Fruit fly (Drosophila melanogaster) whole organism, prepupa: ENCODE measurements around the gene mRpL15.

ENCODE experiments used
- CG10631 ChIP-seq: fragments of 200-800 bp; sonication (Bioruptor generic); optimal IDR thresholded peaks from 2 replicates; lab custom pipeline; 2016; ENCODE audit warnings: missing biosample characterization, missing genetic modification characterization
- CG10669 ChIP-seq: fragments of 200-800 bp; sonication (Bioruptor generic); optimal IDR thresholded peaks from 3 replicates; lab custom pipeline; 2018; ENCODE audit warnings: missing biosample characterization, mild to moderate bottlenecking, missing genetic modification characterization, moderate library complexity
- CG11294 ChIP-seq: fragments of 200-800 bp; sonication (Bioruptor generic); IDR thresholded peaks from 2 replicates; pipeline ENCODE4 v1.3.6; 2022; ENCODE audit warnings: missing biosample characterization, missing genetic modification characterization
- CG11902 ChIP-seq: fragments of 200-800 bp; sonication (Bioruptor generic); optimal IDR thresholded peaks from 3 replicates; lab custom pipeline; 2016; ENCODE audit warnings: missing biosample characterization, missing genetic modification characterization
- CG15336 ChIP-seq: fragments of 200-800 bp; sonication (Bioruptor generic); IDR thresholded peaks from 2 replicates; pipeline ENCODE4 v1.3.6; 2022; ENCODE audit warnings: missing biosample characterization, missing genetic modification characterization
- CG31627 ChIP-seq: fragments of 200-800 bp; sonication (Bioruptor generic); optimal IDR thresholded peaks from 3 replicates; lab custom pipeline; 2016; ENCODE audit warnings: missing biosample characterization, missing genetic modification characterization
- CG32006 ChIP-seq: fragments of 200-800 bp; sonication (Bioruptor generic); optimal IDR thresholded peaks from 3 replicates; lab custom pipeline; 2017; ENCODE audit warnings: missing biosample characterization, mild to moderate bottlenecking, missing genetic modification characterization
- CG34406 ChIP-seq: fragments of 200-800 bp; sonication (Bioruptor generic); optimal IDR thresholded peaks from 3 replicates; lab custom pipeline; 2016; ENCODE audit warnings: missing biosample characterization, missing genetic modification characterization
- CG3919 ChIP-seq: fragments of 200-800 bp; sonication (Bioruptor generic); optimal IDR thresholded peaks from 3 replicates; lab custom pipeline; 2016; ENCODE audit warnings: missing biosample characterization, missing genetic modification characterization
- CG4318 ChIP-seq: fragments of 200-800 bp; sonication (Bioruptor generic); optimal IDR thresholded peaks from 3 replicates; lab custom pipeline; 2017; ENCODE audit warnings: missing biosample characterization, mild to moderate bottlenecking, missing genetic modification characterization
- CG6163 ChIP-seq: fragments of 200-800 bp; sonication (Bioruptor generic); IDR thresholded peaks from 3 replicates; pipeline ENCODE4 v1.3.6; 2022; ENCODE audit warnings: missing biosample characterization, missing genetic modification characterization
- CG6276 ChIP-seq: fragments of 200-800 bp; sonication (Bioruptor generic); optimal IDR thresholded peaks from 2 replicates; lab custom pipeline; 2017; ENCODE audit warnings: missing biosample characterization, mild to moderate bottlenecking, missing genetic modification characterization
- CG6808 ChIP-seq: fragments of 200-800 bp; sonication (Bioruptor generic); optimal IDR thresholded peaks from 3 replicates; lab custom pipeline; 2017; ENCODE audit warnings: missing biosample characterization, missing genetic modification characterization, mild to moderate bottlenecking, moderate library complexity, missing genetic modification reagents
- CG8119 ChIP-seq: fragments of 200-800 bp; sonication (Bioruptor generic); IDR thresholded peaks from 3 replicates; pipeline ENCODE4 v1.3.6; 2022; ENCODE audit warnings: missing biosample characterization, missing genetic modification characterization
- CG8319 ChIP-seq: fragments of 200-800 bp; sonication (Bioruptor generic); optimal IDR thresholded peaks from 3 replicates; lab custom pipeline; 2016; ENCODE audit warnings: missing biosample characterization, missing genetic modification characterization
- CG8632 ChIP-seq: fragments of 200-800 bp; sonication (Bioruptor generic); optimal IDR thresholded peaks from 3 replicates; lab custom pipeline; 2016; ENCODE audit warnings: missing biosample characterization, missing genetic modification characterization
- CG9139 ChIP-seq: fragments of 200-800 bp; sonication (Bioruptor generic); optimal IDR thresholded peaks from 3 replicates; lab custom pipeline; 2017; ENCODE audit warnings: missing biosample characterization, mild to moderate bottlenecking, missing genetic modification characterization
- Eip75B ChIP-seq: fragments of 200-800 bp; sonication (Bioruptor generic); optimal IDR thresholded peaks from 3 replicates; lab custom pipeline; 2016; ENCODE audit warnings: missing biosample characterization, missing genetic modification characterization
- Eip78C ChIP-seq: fragments of 200-800 bp; sonication (Bioruptor generic); peaks from one replicate; lab custom pipeline; 2016; ENCODE audit warnings: missing biosample characterization, missing genetic modification characterization
- Eip93F ChIP-seq: fragments of 200-800 bp; sonication (Bioruptor generic); optimal IDR thresholded peaks from 2 replicates; lab custom pipeline; 2016; ENCODE audit warnings: missing biosample characterization, mild to moderate bottlenecking, missing genetic modification characterization
- Ets21C ChIP-seq: fragments of 200-800 bp; sonication (Bioruptor generic); optimal IDR thresholded peaks from 3 replicates; lab custom pipeline; 2016; ENCODE audit warnings: missing biosample characterization, missing genetic modification characterization
- Ets96B ChIP-seq: fragments of 200-800 bp; optimal IDR thresholded peaks from 2 replicates; lab custom pipeline; 2019; ENCODE audit warnings: missing biosample characterization, mild to moderate bottlenecking, missing genetic modification characterization, moderate library complexity
- Gug ChIP-seq: fragments of 200-800 bp; sonication (Bioruptor generic); IDR thresholded peaks from 2 replicates; pipeline ENCODE4 v1.3.6; 2022; ENCODE audit warnings: missing biosample characterization, missing genetic modification characterization
- Hr38 ChIP-seq: sonication (Bioruptor generic); optimal IDR thresholded peaks from 2 replicates; lab custom pipeline; 2016; ENCODE audit warnings: missing biosample characterization, missing genetic modification characterization
- Hr39 ChIP-seq: fragments of 200-800 bp; sonication (Bioruptor generic); optimal IDR thresholded peaks from 2 replicates; lab custom pipeline; 2016; ENCODE audit warnings: missing biosample characterization, missing genetic modification characterization
- Hr4 ChIP-seq: fragments of 200-800 bp; sonication (Bioruptor generic); optimal IDR thresholded peaks from 3 replicates; lab custom pipeline; 2016; ENCODE audit warnings: missing biosample characterization, missing genetic modification characterization
- Lpt ChIP-seq: fragments of 200-800 bp; sonication (Bioruptor generic); optimal IDR thresholded peaks from 3 replicates; lab custom pipeline; 2016; ENCODE audit warnings: missing biosample characterization, missing genetic modification characterization
- Met ChIP-seq: fragments of 200-800 bp; sonication (Bioruptor generic); optimal IDR thresholded peaks from 3 replicates; lab custom pipeline; 2016; ENCODE audit warnings: missing biosample characterization, missing genetic modification characterization
- OdsH ChIP-seq: fragments of 200-800 bp; sonication (Bioruptor generic); optimal IDR thresholded peaks from 3 replicates; lab custom pipeline; 2016; ENCODE audit warnings: missing biosample characterization, missing genetic modification characterization
- Smox ChIP-seq: fragments of 200-800 bp; sonication (Bioruptor generic); optimal IDR thresholded peaks from 3 replicates; lab custom pipeline; 2016; ENCODE audit warnings: missing biosample characterization, missing genetic modification characterization
- Sox102F ChIP-seq: fragments of 200-800 bp; sonication (Bioruptor generic); optimal IDR thresholded peaks from 2 replicates; lab custom pipeline; 2016; ENCODE audit warnings: missing biosample characterization, mild to moderate bottlenecking, missing genetic modification characterization
- Sox14 ChIP-seq: fragments of 200-800 bp; sonication (Bioruptor generic); optimal IDR thresholded peaks from 3 replicates; lab custom pipeline; 2016; ENCODE audit warnings: missing biosample characterization, missing genetic modification characterization
- Sox15 ChIP-seq: fragments of 200-800 bp; sonication (Bioruptor generic); optimal IDR thresholded peaks from 3 replicates; lab custom pipeline; 2016; ENCODE audit warnings: missing biosample characterization, missing genetic modification characterization
- achi ChIP-seq: fragments of 200-800 bp; sonication (Bioruptor generic); optimal IDR thresholded peaks from 3 replicates; lab custom pipeline; 2016; ENCODE audit warnings: missing biosample characterization, missing genetic modification characterization
- dac ChIP-seq: fragments of 200-800 bp; sonication (Bioruptor generic); optimal IDR thresholded peaks from 2 replicates; lab custom pipeline; 2017; ENCODE audit warnings: missing biosample characterization, mild to moderate bottlenecking, missing genetic modification characterization
- dsx ChIP-seq: fragments of 200-800 bp; optimal IDR thresholded peaks from 3 replicates; lab custom pipeline; 2019; ENCODE audit warnings: missing biosample characterization, mild to moderate bottlenecking, missing genetic modification characterization, moderate library complexity; ENCODE audit not compliant: poor library complexity, severe bottlenecking
- eg ChIP-seq: fragments of 200-800 bp; sonication (Bioruptor generic); IDR thresholded peaks from 3 replicates; pipeline ENCODE4 v1.3.6; 2022; ENCODE audit warnings: missing biosample characterization, missing genetic modification characterization
- esn ChIP-seq: fragments of 200-800 bp; sonication (Bioruptor generic); optimal IDR thresholded peaks from 2 replicates; lab custom pipeline; 2016; ENCODE audit warnings: missing biosample characterization, mild to moderate bottlenecking, missing genetic modification characterization, moderate library complexity
- fd59A ChIP-seq: fragments of 200-800 bp; sonication (Bioruptor generic); optimal IDR thresholded peaks from 2 replicates; lab custom pipeline; 2017; ENCODE audit warnings: missing biosample characterization, mild to moderate bottlenecking, missing genetic modification characterization, missing genetic modification reagents
- fkh ChIP-seq: fragments of 200-800 bp; sonication (Bioruptor generic); optimal IDR thresholded peaks from 3 replicates; lab custom pipeline; 2017; ENCODE audit warnings: missing biosample characterization, mild to moderate bottlenecking, missing genetic modification characterization, moderate library complexity
- lz ChIP-seq: fragments of 200-800 bp; sonication (Bioruptor generic); optimal IDR thresholded peaks from 3 replicates; lab custom pipeline; 2016; ENCODE audit warnings: missing biosample characterization, missing genetic modification characterization
- net ChIP-seq: fragments of 200-800 bp; sonication (Bioruptor generic); optimal IDR thresholded peaks from 3 replicates; lab custom pipeline; 2016; ENCODE audit warnings: missing biosample characterization, missing genetic modification characterization
- pdm3 ChIP-seq: fragments of 200-800 bp; sonication (Bioruptor generic); optimal IDR thresholded peaks from 3 replicates; lab custom pipeline; 2016; ENCODE audit warnings: missing biosample characterization, missing genetic modification characterization
- salr ChIP-seq, 2 experiments: fragments of 200-800 bp; sonication (Bioruptor generic); optimal IDR thresholded peaks; 3 replicates each; lab custom pipeline; 2016 to 2018; ENCODE audit warnings: missing biosample characterization in 2 of 2, missing genetic modification characterization in 2 of 2, mild to moderate bottlenecking in 1 of 2
- ss ChIP-seq, 2 experiments: fragments of 200-800 bp; sonication (Bioruptor generic); optimal IDR thresholded peaks; 2 replicates in 1 of 2; 3 replicates in 1 of 2; lab custom pipeline; 2017 to 2018; ENCODE audit warnings: mild to moderate bottlenecking in 2 of 2, missing biosample characterization in 2 of 2, missing genetic modification characterization in 2 of 2, moderate library complexity in 1 of 2
- svp ChIP-seq: fragments of 200-800 bp; sonication (Bioruptor generic); peaks from one replicate; lab custom pipeline; 2016; ENCODE audit warnings: missing biosample characterization, missing genetic modification characterization

The mRpL15 gene

dm6 chr3L:20403493-20404379, 32.3 kb downstream of the mRpL15 start (continued):
- TF ChIP-seq Lpt (GFP tag; lab: Kevin White, UChicago) = no peak
- TF ChIP-seq CG11902 = peak; percentile 67
- TF ChIP-seq fkh = no peak
- TF ChIP-seq achi (GFP tag; lab: Kevin White, UChicago) = peak; percentile 39
- peak; percentile 49 for TF ChIP-seq pdm3
- peak; percentile 59 for TF ChIP-seq CG8632 (GFP tag; lab: Kevin White, UChicago)
- peak; percentile 63 for TF ChIP-seq OdsH (GFP tag; lab: Kevin White, UChicago)
- TF ChIP-seq CG11294 (GFP tag; lab: Robert Waterston, UW) = no peak
- TF ChIP-seq Eip93F = peak; percentile 37
- TF ChIP-seq fd59A (GFP tag; lab: Kevin White, UChicago) = peak; percentile 74
- peak; percentile 30 for TF ChIP-seq CG4318
- peak; percentile 69 for TF ChIP-seq Eip75B (GFP tag; lab: Kevin White, UChicago)
- TF ChIP-seq CG32006 = peak; percentile 68
- TF ChIP-seq svp = peak; percentile 93
- no peak for TF ChIP-seq dac (GFP tag; lab: Kevin White, UChicago)
- TF ChIP-seq Eip78C (GFP tag; lab: Kevin White, UChicago) = peak; percentile 93
- TF ChIP-seq lz (GFP tag; lab: Kevin White, UChicago) = peak; percentile 75
- TF ChIP-seq Met (GFP tag; lab: Kevin White, UChicago) = peak; percentile 82
- TF ChIP-seq Sox15 (GFP tag; lab: Kevin White, UChicago) = peak; percentile 75
- TF ChIP-seq CG9139 (GFP tag; lab: Kevin White, UChicago) = peak; percentile 0
- no peak; the same call in 1 of the 2 replicates for TF ChIP-seq CG15336 (GFP tag; lab: Robert Waterston, UW)
- peak; percentile 41; the same call in 1 of the 3 replicates for TF ChIP-seq CG8119 (GFP tag; lab: Robert Waterston, UW)
- TF ChIP-seq CG10631 = peak; percentile 70
- TF ChIP-seq CG3919 (GFP tag; lab: Kevin White, UChicago) = peak; percentile 35
- TF ChIP-seq dsx (GFP tag; lab: Kevin White, UChicago) = peak; percentile 97
- peak; percentile 58 for TF ChIP-seq Smox
- peak; percentile 83 for TF ChIP-seq CG31627 (GFP tag; lab: Kevin White, UChicago)
- peak; percentile 74 for TF ChIP-seq Ets21C (GFP tag; lab: Kevin White, UChicago)
- 0 out of 3 replicates have a peak, but pooled peaks have one; percentile 5 for TF ChIP-seq eg
- TF ChIP-seq net (GFP tag; lab: Kevin White, UChicago) = peak; percentile 41
- peak; percentile 47 for TF ChIP-seq Ets96B
- peak; percentile 46 to 56 for TF ChIP-seq salr (GFP tag; optimal IDR thresholded peaks at IDR 0.05; lab: Kevin White, UChicago)

dm6 chr3L:20402665-20403492, 33.1 kb downstream of the mRpL15 start:
- TF ChIP-seq Ets21C (GFP tag; lab: Kevin White, UChicago) = peak; percentile 46
- peak; percentile 39 for TF ChIP-seq CG10631
- peak; percentile 54 for TF ChIP-seq esn (GFP tag; lab: Kevin White, UChicago)
- TF ChIP-seq Eip93F = peak; percentile 23
- TF ChIP-seq Sox15 (GFP tag; lab: Kevin White, UChicago) = peak; percentile 24
- peak; percentile 55 to 86 for TF ChIP-seq ss (GFP tag; optimal IDR thresholded peaks at IDR 0.05; lab: Kevin White, UChicago)
- TF ChIP-seq Hr38 = no peak
- TF ChIP-seq Hr39 (GFP tag; lab: Kevin White, UChicago) = peak; percentile 70
- no peak for TF ChIP-seq Hr4 (GFP tag; lab: Kevin White, UChicago)
- TF ChIP-seq CG10669 (GFP tag; lab: Kevin White, UChicago) = peak; percentile 77
- peak; percentile 83 for TF ChIP-seq Ets96B
- TF ChIP-seq dsx (GFP tag; lab: Kevin White, UChicago) = peak; percentile 86
- TF ChIP-seq CG4318 = no peak
- TF ChIP-seq CG6276 = no peak
- TF ChIP-seq eg = no peak
- TF ChIP-seq CG34406 (GFP tag; lab: Kevin White, UChicago) = peak; percentile 60
- TF ChIP-seq CG6163 (GFP tag; lab: Robert Waterston, UW) = peak; percentile 77
- TF ChIP-seq CG31627 (GFP tag; lab: Kevin White, UChicago) = peak; percentile 64
- peak; percentile 66 for TF ChIP-seq achi (GFP tag; lab: Kevin White, UChicago)
- TF ChIP-seq CG8319 (GFP tag; lab: Kevin White, UChicago) = peak; percentile 34
- TF ChIP-seq CG6808 (GFP tag; lab: Kevin White, UChicago) = peak; percentile 76
- no peak for TF ChIP-seq CG11294 (GFP tag; lab: Robert Waterston, UW)
- peak; percentile 56 for TF ChIP-seq Sox14 (GFP tag; lab: Kevin White, UChicago)
- TF ChIP-seq Sox102F (GFP tag; lab: Kevin White, UChicago) = peak; percentile 51
- no peak for TF ChIP-seq Gug (GFP tag; lab: Robert Waterston, UW)
- TF ChIP-seq salr (GFP tag; optimal IDR thresholded peaks at IDR 0.05; lab: Kevin White, UChicago) = peak in 1 of 2 experiments; percentile 57
